Fruit fly (Drosophila melanogaster) whole organism, embryonic: ENCODE results near the gene Cka.

ENCODE experiments used
- Adf1 ChIP-seq: fragments of 200-800 bp; sonication (Bioruptor generic); IDR thresholded peaks from 2 replicates; pipeline ENCODE4 v1.3.6; 2022; ENCODE audit warnings: missing biosample characterization, missing genetic modification characterization
- Aef1 ChIP-seq: fragments of 200-800 bp; sonication (Bioruptor generic); IDR thresholded peaks from 3 replicates; pipeline ENCODE4 v1.3.6; 2022; ENCODE audit warnings: missing biosample characterization, missing genetic modification characterization
- Antp ChIP-seq: fragments of 200-800 bp; sonication (Bioruptor generic); optimal IDR thresholded peaks from 3 replicates; lab custom pipeline; 2016; ENCODE audit warnings: missing biosample characterization, missing genetic modification characterization
- Atf6 ChIP-seq: fragments of 200-800 bp; sonication (Bioruptor generic); IDR thresholded peaks from 2 replicates; pipeline ENCODE4 v1.3.6; 2022; ENCODE audit warnings: missing biosample characterization, missing genetic modification characterization
- CG13424 ChIP-seq: fragments of 200-800 bp; sonication (Bioruptor generic); optimal IDR thresholded peaks from 2 replicates; lab custom pipeline; 2019; ENCODE audit warnings: missing biosample characterization, mild to moderate bottlenecking, missing genetic modification characterization, moderate library complexity
- CG14667 ChIP-seq: fragments of 200-800 bp; sonication (Bioruptor generic); IDR thresholded peaks from 2 replicates; pipeline ENCODE4 v1.3.6; 2022; ENCODE audit warnings: missing biosample characterization, missing genetic modification characterization
- CG16779 ChIP-seq: fragments of 200-800 bp; sonication (Bioruptor generic); IDR thresholded peaks from 2 replicates; pipeline ENCODE4 v1.3.6; 2022; ENCODE audit warnings: missing biosample characterization, missing genetic modification characterization
- CG1792 ChIP-seq: fragments of 200-800 bp; sonication (Bioruptor generic); optimal IDR thresholded peaks from 2 replicates; lab custom pipeline; 2016; ENCODE audit warnings: missing biosample characterization, missing genetic modification characterization
- CG32532 ChIP-seq: fragments of 200-800 bp; sonication (Bioruptor generic); IDR thresholded peaks from 2 replicates; pipeline ENCODE4 v1.3.6; 2022; ENCODE audit warnings: missing biosample characterization, missing genetic modification characterization
- CG3407 ChIP-seq: fragments of 200-800 bp; sonication (Bioruptor generic); optimal IDR thresholded peaks from 2 replicates; lab custom pipeline; 2018; ENCODE audit warnings: missing biosample characterization, mild to moderate bottlenecking, missing genetic modification characterization
- CG34422 ChIP-seq: fragments of 200-800 bp; sonication (Bioruptor generic); IDR thresholded peaks from 3 replicates; pipeline ENCODE4 v1.3.6; 2022; ENCODE audit warnings: missing biosample characterization, missing genetic modification characterization
- CG3995 ChIP-seq: fragments of 200-800 bp; sonication (Bioruptor generic); optimal IDR thresholded peaks from 3 replicates; lab custom pipeline; 2016; ENCODE audit warnings: missing biosample characterization, missing genetic modification characterization
- CG7556 ChIP-seq: fragments of 200-800 bp; sonication (Bioruptor generic); optimal IDR thresholded peaks from 2 replicates; lab custom pipeline; 2017; ENCODE audit warnings: missing biosample characterization, mild to moderate bottlenecking, missing genetic modification characterization
- CG7786 ChIP-seq: fragments of 200-800 bp; sonication (Bioruptor generic); optimal IDR thresholded peaks from 2 replicates; lab custom pipeline; 2016; ENCODE audit warnings: missing biosample characterization, missing genetic modification characterization
- CG8089 ChIP-seq: fragments of 200-800 bp; sonication (Bioruptor generic); optimal IDR thresholded peaks from 3 replicates; lab custom pipeline; 2016; ENCODE audit warnings: missing biosample characterization, missing genetic modification characterization
- CTCF ChIP-seq: fragments of 200-800 bp; sonication (Bioruptor generic); optimal IDR thresholded peaks from 2 replicates; lab custom pipeline; 2017; ENCODE audit warnings: missing biosample characterization, mild to moderate bottlenecking, missing genetic modification characterization, moderate library complexity
- CoRest ChIP-seq: fragments of 200-800 bp; sonication (Bioruptor generic); optimal IDR thresholded peaks from 3 replicates; lab custom pipeline; 2018; ENCODE audit warnings: missing biosample characterization, mild to moderate bottlenecking, missing genetic modification characterization, moderate library complexity
- Deaf1 ChIP-seq: fragments of 200-800 bp; optimal IDR thresholded peaks from 3 replicates; lab custom pipeline; 2019; ENCODE audit warnings: missing biosample characterization, mild to moderate bottlenecking, missing genetic modification characterization, moderate library complexity
- ERR ChIP-seq: fragments of 200-800 bp; sonication (Bioruptor generic); optimal IDR thresholded peaks from 2 replicates; lab custom pipeline; 2016; ENCODE audit warnings: missing biosample characterization, missing genetic modification characterization
- Elba2 ChIP-seq: fragments of 200-800 bp; sonication (Bioruptor generic); optimal IDR thresholded peaks from 3 replicates; lab custom pipeline; 2016; ENCODE audit warnings: missing biosample characterization, missing genetic modification characterization
- GATAe ChIP-seq: fragments of 200-800 bp; sonication (Bioruptor generic); conservative IDR thresholded peaks from 2 replicates; pipeline ENCODE4 v1.3.6; 2022; ENCODE audit warnings: missing biosample characterization, missing genetic modification characterization
- HLHmδ ChIP-seq: fragments of 200-800 bp; sonication (Bioruptor generic); optimal IDR thresholded peaks from 2 replicates; lab custom pipeline; 2018; ENCODE audit warnings: missing biosample characterization, mild to moderate bottlenecking, missing genetic modification characterization, moderate library complexity
- HmgZ ChIP-seq: fragments of 200-800 bp; sonication (Bioruptor generic); optimal IDR thresholded peaks from 2 replicates; lab custom pipeline; 2018; ENCODE audit warnings: missing biosample characterization, mild to moderate bottlenecking, missing genetic modification characterization
- Jarid2 ChIP-seq: fragments of 200-800 bp; sonication (Bioruptor generic); optimal IDR thresholded peaks from 3 replicates; lab custom pipeline; 2017; ENCODE audit warnings: mild to moderate bottlenecking, missing biosample characterization, missing genetic modification reagents, missing genetic modification characterization
- Max ChIP-seq: fragments of 200-800 bp; sonication (Bioruptor generic); optimal IDR thresholded peaks from 2 replicates; lab custom pipeline; 2016; ENCODE audit warnings: missing biosample characterization, mild to moderate bottlenecking, missing genetic modification characterization
- Mrtf ChIP-seq: fragments of 200-800 bp; sonication (Bioruptor generic); IDR thresholded peaks from 3 replicates; pipeline ENCODE4 v1.3.6; 2022; ENCODE audit warnings: missing biosample characterization, missing genetic modification characterization
- Myb ChIP-seq: fragments of 200-800 bp; sonication (Bioruptor generic); optimal IDR thresholded peaks from 2 replicates; lab custom pipeline; 2016; ENCODE audit warnings: missing biosample characterization, missing genetic modification characterization
- Oli ChIP-seq: fragments of 200-800 bp; sonication (Bioruptor generic); optimal IDR thresholded peaks from 2 replicates; lab custom pipeline; 2018; ENCODE audit warnings: missing biosample characterization, mild to moderate bottlenecking, missing genetic modification characterization, moderate library complexity
- Sry-δ ChIP-seq: fragments of 200-800 bp; sonication (Bioruptor generic); optimal IDR thresholded peaks from 2 replicates; lab custom pipeline; 2016; ENCODE audit warnings: missing biosample characterization, missing genetic modification characterization
- Usf ChIP-seq: fragments of 200-800 bp; sonication (Bioruptor generic); optimal IDR thresholded peaks from 2 replicates; lab custom pipeline; 2017; ENCODE audit warnings: missing genotype, missing biosample characterization, missing genetic modification characterization
- Vsx1 ChIP-seq: fragments of 200-800 bp; sonication (Bioruptor generic); optimal IDR thresholded peaks from 2 replicates; lab custom pipeline; 2017; ENCODE audit warnings: missing biosample characterization, mild to moderate bottlenecking, missing genetic modification characterization, missing genetic modification reagents
- ab ChIP-seq: fragments of 200-800 bp; sonication (Bioruptor generic); optimal IDR thresholded peaks from 2 replicates; lab custom pipeline; 2016; ENCODE audit warnings: missing biosample characterization, missing genetic modification characterization
- bab2 ChIP-seq: fragments of 200-800 bp; sonication (Bioruptor generic); optimal IDR thresholded peaks from 2 replicates; lab custom pipeline; 2016; ENCODE audit warnings: missing biosample characterization, missing genetic modification characterization
- bigmax ChIP-seq: fragments of 200-800 bp; sonication (Bioruptor generic); optimal IDR thresholded peaks from 2 replicates; lab custom pipeline; 2018; ENCODE audit warnings: missing biosample characterization, mild to moderate bottlenecking, missing genetic modification characterization
- ewg ChIP-seq: fragments of 200-800 bp; sonication (Bioruptor generic); optimal IDR thresholded peaks from 3 replicates; lab custom pipeline; 2017; ENCODE audit warnings: mild to moderate bottlenecking, missing biosample characterization, missing genetic modification reagents, missing genetic modification characterization
- fd64A ChIP-seq: fragments of 200-800 bp; sonication (Bioruptor generic); optimal IDR thresholded peaks from 3 replicates; lab custom pipeline; 2018; ENCODE audit warnings: missing biosample characterization, mild to moderate bottlenecking, missing genetic modification characterization
- gfzf ChIP-seq: fragments of 200-800 bp; sonication (Bioruptor generic); optimal IDR thresholded peaks from 2 replicates; lab custom pipeline; 2016; ENCODE audit warnings: missing biosample characterization, mild to moderate bottlenecking, missing genetic modification characterization, moderate library complexity
- grn ChIP-seq: fragments of 200-800 bp; sonication (Bioruptor generic); optimal IDR thresholded peaks from 3 replicates; lab custom pipeline; 2017; ENCODE audit warnings: missing biosample characterization, missing genetic modification characterization
- jumu ChIP-seq: fragments of 200-800 bp; sonication (Bioruptor generic); optimal IDR thresholded peaks from 3 replicates; lab custom pipeline; 2016; ENCODE audit warnings: missing biosample characterization, missing genetic modification characterization
- kah ChIP-seq: fragments of 200-800 bp; sonication (Bioruptor generic); optimal IDR thresholded peaks from 2 replicates; lab custom pipeline; 2018; ENCODE audit warnings: missing biosample characterization, mild to moderate bottlenecking, missing genetic modification characterization
- maf-S ChIP-seq: fragments of 200-800 bp; sonication (Bioruptor generic); optimal IDR thresholded peaks from 2 replicates; lab custom pipeline; 2016; ENCODE audit warnings: missing biosample characterization, missing genetic modification characterization
- pum ChIP-seq: fragments of 200-800 bp; sonication (Bioruptor generic); optimal IDR thresholded peaks from 2 replicates; lab custom pipeline; 2016; ENCODE audit warnings: missing biosample characterization, missing genetic modification characterization
- pzg ChIP-seq: fragments of 200-800 bp; sonication (Bioruptor generic); optimal IDR thresholded peaks from 3 replicates; lab custom pipeline; 2018; ENCODE audit warnings: missing biosample characterization, mild to moderate bottlenecking, missing genetic modification characterization, moderate library complexity
- run ChIP-seq: fragments of 200-800 bp; sonication (Bioruptor generic); optimal IDR thresholded peaks from 3 replicates; lab custom pipeline; 2018; ENCODE audit warnings: missing biosample characterization, mild to moderate bottlenecking, missing genetic modification characterization
- salm ChIP-seq: fragments of 200-800 bp; sonication (Bioruptor generic); optimal IDR thresholded peaks from 2 replicates; lab custom pipeline; 2018; ENCODE audit warnings: missing biosample characterization, mild to moderate bottlenecking, missing genetic modification characterization
- sens-2 ChIP-seq: fragments of 200-800 bp; sonication (Bioruptor generic); IDR thresholded peaks from 2 replicates; pipeline ENCODE4 v1.3.6; 2022; ENCODE audit warnings: missing biosample characterization, missing genetic modification characterization
- sisA ChIP-seq: fragments of 200-800 bp; sonication (Bioruptor generic); IDR thresholded peaks from 2 replicates; pipeline ENCODE4 v1.3.6; 2022; ENCODE audit warnings: missing biosample characterization, missing genetic modification characterization
- ssp ChIP-seq: fragments of 200-800 bp; sonication (Bioruptor generic); IDR thresholded peaks from 2 replicates; pipeline ENCODE4 v1.3.6; 2022; ENCODE audit warnings: missing biosample characterization, missing genetic modification characterization
- tll ChIP-seq, 2 experiments: fragments of 200-800 bp in 1 of 2; fragments of >200 bp in 1 of 2; sonication (Bioruptor generic) in 1 of 2; optimal IDR thresholded peaks; 2 replicates each; lab custom pipeline; 2017 to 2019; ENCODE audit warnings: missing biosample characterization in 2 of 2, missing genetic modification characterization in 2 of 2, mild to moderate bottlenecking in 1 of 2, moderate library complexity in 1 of 2
- tup ChIP-seq: fragments of 200-800 bp; sonication (Bioruptor generic); optimal IDR thresholded peaks from 2 replicates; lab custom pipeline; 2016; ENCODE audit warnings: missing biosample characterization, mild to moderate bottlenecking, missing genetic modification characterization, moderate library complexity

Gene Cka

DNA sequence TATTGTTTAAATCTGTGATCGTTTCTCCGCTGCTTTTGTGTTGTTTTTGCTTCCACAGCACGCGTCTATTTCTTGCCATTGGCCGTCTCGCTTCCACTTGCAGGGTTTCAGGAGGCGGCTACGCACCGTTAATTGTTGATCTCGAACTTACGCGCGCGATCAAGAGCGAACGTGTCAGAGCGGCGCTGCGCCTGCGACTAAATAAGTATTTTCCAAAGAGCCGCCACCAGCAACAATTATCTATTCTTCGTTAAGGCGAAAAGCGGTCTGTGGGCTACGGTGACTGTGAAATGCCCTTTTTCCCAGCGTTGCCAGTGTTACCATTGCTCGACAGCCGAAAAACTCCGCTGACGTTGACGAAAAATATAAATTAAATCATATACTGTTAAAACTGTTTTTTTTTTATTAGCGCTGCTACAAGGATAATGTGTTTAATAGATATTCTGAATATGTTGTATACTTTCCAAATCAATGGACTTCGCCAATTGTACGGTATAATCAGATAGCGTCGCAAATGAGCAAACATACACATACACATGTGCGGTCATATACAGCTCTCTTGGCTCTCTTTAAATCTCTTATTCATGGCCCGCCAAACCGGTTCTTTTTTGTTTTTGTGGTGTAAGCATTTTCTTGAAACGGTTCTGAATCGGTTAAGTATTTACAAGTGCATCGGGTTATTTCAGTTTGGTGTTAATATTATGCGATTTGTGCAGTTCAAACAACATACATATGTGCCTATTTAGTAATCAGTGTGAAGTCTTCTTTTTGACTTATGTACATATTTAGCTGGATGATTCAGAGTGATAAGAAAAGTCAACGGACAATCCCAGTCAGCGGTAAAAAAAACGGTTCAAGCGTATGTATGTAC, 36.3 kb upstream of the Cka start, which contains the start of gene pes (continued):
- TF ChIP-seq Mrtf (GFP tag; lab: Robert Waterston, UW) (no peak), CoRest (peak; percentile 94), ERR (GFP tag; lab: Kevin White, UChicago) (peak; percentile 64), CG34422 (peak; percentile 95), pum (GFP tag; lab: Kevin White, UChicago) (peak; percentile 88), fd64A (GFP tag; lab: Kevin White, UChicago) (peak; percentile 51), CG8089 (no peak), salm (tag; lab: Kevin White, UChicago) (peak; percentile 63), CG7786 (peak; percentile 50), Elba2 (peak; percentile 38), maf-S (GFP tag; lab: Kevin White, UChicago) (peak; percentile 74), ssp (GFP tag; lab: Robert Waterston, UW) (no peak), jumu (GFP tag; lab: Kevin White, UChicago) (peak; percentile 89), ab (GFP tag; lab: Kevin White, UChicago) (no peak), gfzf (GFP tag; lab: Kevin White, UChicago) (peak; percentile 8), Max (GFP tag; lab: Kevin White, UChicago) (peak; percentile 95), CG16779 (GFP tag; lab: Robert Waterston, UW) (peak; percentile 80), CG3995 (GFP tag; lab: Kevin White, UChicago) (peak; percentile 70), GATAe (peak; percentile 95), CG32532 (GFP tag; lab: Robert Waterston, UW) (peak; percentile 96), sens-2 (peak; percentile 63), Atf6 (peak; percentile 95), kah (GFP tag; lab: Kevin White, UChicago) (peak; percentile 86), grn (GFP tag; lab: Kevin White, UChicago) (peak; percentile 81), HLHmδ (GFP tag; lab: Kevin White, UChicago) (peak; percentile 88), Oli (tag; lab: Kevin White, UChicago) (peak; percentile 84), Usf (GFP tag; lab: Kevin White, UChicago) (peak; percentile 66), pzg (GFP tag; lab: Kevin White, UChicago) (no peak), Jarid2 (GFP tag; lab: Kevin White, UChicago) (peak; percentile 95), CG1792 (peak; percentile 55), bigmax (GFP tag; lab: Kevin White, UChicago) (no peak), Deaf1 (tag; lab: Kevin White, UChicago) (peak; percentile 58), tll (GFP tag; optimal IDR thresholded peaks at IDR 0.05; lab: Kevin White, UChicago) (peak; percentile 55 to 59), Sry-δ (GFP tag; lab: Kevin White, UChicago) (peak; percentile 31), Myb (no peak), CG13424 (peak; percentile 20), sisA (peak; percentile 95), CG3407 (GFP tag; lab: Kevin White, UChicago) (peak; percentile 36), Adf1 (GFP tag; lab: Robert Waterston, UW) (peak; percentile 76), bab2 (peak; percentile 81), CG7556 (peak; percentile 82), CG14667 (GFP tag; lab: Robert Waterston, UW) (peak; percentile 90), run (tag; lab: Kevin White, UChicago) (no peak), CTCF (GFP tag; lab: Kevin White, UChicago) (peak; percentile 53), Vsx1 (GFP tag; lab: Kevin White, UChicago) (no peak), Antp (GFP tag; lab: Kevin White, UChicago) (peak; percentile 81), Aef1 (GFP tag; lab: Robert Waterston, UW) (peak; percentile 92), ewg (peak; percentile 77), tup (peak; percentile 90), HmgZ (peak; percentile 41)
